Worm (Caenorhabditis elegans) whole organism, early embryonic: Measurements from ENCODE around the gene Y38H6C.4.

Experiments
- B0310.2 ChIP-seq: sonication (generic microtip); optimal IDR thresholded peaks from 2 replicates; lab custom pipeline; 2016; ENCODE audit warnings: mild to moderate bottlenecking, missing genetic modification characterization, missing compliant biosample characterization
- aly-1 ChIP-seq: sonication (generic microtip); optimal IDR thresholded peaks from 2 replicates; lab custom pipeline; 2016; ENCODE audit warnings: missing genetic modification characterization, missing compliant biosample characterization
- ama-1 ChIP-seq: fragments of 150-350 bp; optimal IDR thresholded peaks from 2 replicates; lab custom pipeline; 2014
- ceh-36 ChIP-seq: sonication (generic microtip); optimal IDR thresholded peaks from 2 replicates; lab custom pipeline; 2016; ENCODE audit warnings: missing genetic modification characterization, inconsistent platforms, missing compliant biosample characterization
- flt-1 ChIP-seq: fragments of 200-800 bp; sonication (Bioruptor generic); IDR thresholded peaks from 2 replicates; pipeline ENCODE4 v1.3.6; 2022; ENCODE audit warnings: missing genetic modification characterization, missing compliant biosample characterization
- hmbx-1 ChIP-seq: sonication (generic microtip); optimal IDR thresholded peaks from 2 replicates; lab custom pipeline; 2016; ENCODE audit warnings: mild to moderate bottlenecking, missing genetic modification characterization, missing compliant biosample characterization
- hmg-4 ChIP-seq: fragments of 200-800 bp; sonication (Bioruptor generic); optimal IDR thresholded peaks from 2 replicates; lab custom pipeline; 2018; ENCODE audit warnings: mild to moderate bottlenecking, missing genetic modification characterization, missing compliant biosample characterization
- hnd-1 ChIP-seq: sonication (generic microtip); optimal IDR thresholded peaks from 2 replicates; lab custom pipeline; 2016; ENCODE audit warnings: missing genetic modification characterization, missing compliant biosample characterization
- pes-1 ChIP-seq: fragments of 200-800 bp; sonication (Bioruptor generic); IDR thresholded peaks from 2 replicates; pipeline ENCODE4 v1.3.6; 2022; ENCODE audit warnings: missing genetic modification reagents, missing genetic modification characterization, missing compliant biosample characterization
- scrt-1 ChIP-seq: fragments of 200-800 bp; sonication (Bioruptor generic); IDR thresholded peaks from 2 replicates; pipeline ENCODE4 v1.3.6; 2022; ENCODE audit warnings: missing genetic modification characterization, missing compliant biosample characterization
- sea-1 ChIP-seq: fragments of 200-800 bp; sonication (Bioruptor generic); conservative IDR thresholded peaks from 2 replicates; pipeline ENCODE4 v1.3.6; 2022; ENCODE audit warnings: missing genetic modification characterization, missing compliant biosample characterization
- tra-4 ChIP-seq: sonication (generic microtip); optimal IDR thresholded peaks from 2 replicates; lab custom pipeline; 2017; ENCODE audit warnings: missing genetic modification characterization, missing compliant biosample characterization

ce11 chrV:20545742-20546141, 40.8 kb upstream of the Y38H6C.4 start:
- TF ChIP-seq hmbx-1 (tag; lab: Kevin White, UChicago) (no peak), hmg-4 (GFP tag; lab: Kevin White, UChicago) (no peak), ama-1 (lab: Kevin White, UChicago) (no peak), hnd-1 (no peak), aly-1 (no peak), tra-4 (tag; lab: Kevin White, UChicago) (no peak), B0310.2 (tag; lab: Kevin White, UChicago) (no peak), pes-1 (GFP tag; lab: Robert Waterston, UW) (no peak), sea-1 (no peak), scrt-1 (no peak), flt-1 (GFP tag; lab: Robert Waterston, UW) (no peak), ceh-36 (tag; lab: Kevin White, UChicago) (no peak)
